Fruit fly (Drosophila melanogaster): ENCODE results near the gene Gnpnat.
A peak's percentile ranks its signal among the peaks of the same experiment; 100 is the strongest.

Gnpnat gene

dm6 chr3R:29771645-29772089, 33.6 kb downstream of the Gnpnat start (continued):
- TF ChIP-seq CG34422 (GFP tag; IDR thresholded peaks at IDR 0.05) (peak; percentile 26; the same call in 1 of the 3 replicates), CG6854 (GFP tag; optimal IDR thresholded peaks at IDR 0.05) (no peak), tna (GFP tag; IDR thresholded peaks at IDR 0.05; ENCODE audit: partially characterized antibody) (peak; percentile 62; the same call in 1 of the 2 replicates), CG1529 (GFP tag; optimal IDR thresholded peaks at IDR 0.05) (no peak), prd (optimal IDR thresholded peaks at IDR 0.05) (no peak), prd (GFP tag; IDR thresholded peaks at IDR 0.05) (no peak), her (GFP tag; optimal IDR thresholded peaks at IDR 0.05) (peak; percentile 46), oc (tag; optimal IDR thresholded peaks at IDR 0.05) (peak; percentile 70), CG10543 (GFP tag; optimal IDR thresholded peaks at IDR 0.05) (no peak), ATbp (GFP tag; optimal IDR thresholded peaks at IDR 0.05) (peak; percentile 65), CG4360 (GFP tag; IDR thresholded peaks at IDR 0.05) (peak; percentile 27; the same call in 1 of the 2 replicates), sna (GFP tag; IDR thresholded peaks at IDR 0.05; ENCODE audit: partially characterized antibody) (peak; percentile 69; the same call in 1 of the 2 replicates), CG4707 (GFP tag; optimal IDR thresholded peaks at IDR 0.05) (peak; percentile 67), CG6765 (GFP tag; optimal IDR thresholded peaks at IDR 0.05) (no peak), inv (GFP tag; IDR thresholded peaks at IDR 0.05; ENCODE audit: partially characterized antibody) (peak; percentile 33; the same call in 1 of the 2 replicates), otp (GFP tag; IDR thresholded peaks at IDR 0.05) (peak; percentile 9; the same call in 1 of the 3 replicates), Adf1 (GFP tag; IDR thresholded peaks at IDR 0.05) (peak; percentile 32; the same call in 1 of the 2 replicates), esg (GFP tag; conservative IDR thresholded peaks at IDR 0.05) (no peak), Atf3 (GFP tag; optimal IDR thresholded peaks at IDR 0.05) (peak; percentile 11), CG6813 (GFP tag; optimal IDR thresholded peaks at IDR 0.05) (peak; percentile 53), Scr (GFP tag; IDR thresholded peaks at IDR 0.05; ENCODE audit: partially characterized antibody) (peak; percentile 55), CG8290 (GFP tag; optimal IDR thresholded peaks at IDR 0.05) (no peak), CG8290 (tag; optimal IDR thresholded peaks at IDR 0.05) (peak in 1 of 2 experiments; percentile 61), gcm2 (GFP tag; optimal IDR thresholded peaks at IDR 0.05) (no peak), CG2129 (GFP tag; IDR thresholded peaks at IDR 0.05; ENCODE audit: partially characterized antibody) (0 out of 2 replicates have a peak, but pooled peaks have one; percentile 13), zen2 (GFP tag; IDR thresholded peaks at IDR 0.05; ENCODE audit: partially characterized antibody) (peak; percentile 91; the same call in 2 of the 3 replicates), E2f1 (GFP tag; IDR thresholded peaks at IDR 0.05) (peak; percentile 46; the same call in 1 of the 2 replicates), abd-A (tag; optimal IDR thresholded peaks at IDR 0.05) (peak; percentile 92), aop (GFP tag; IDR thresholded peaks at IDR 0.05) (no peak), ken (GFP tag; IDR thresholded peaks at IDR 0.05) (peak; percentile 23; the same call in 1 of the 3 replicates), CG17802 (tag; optimal IDR thresholded peaks at IDR 0.05) (no peak), HLHmδ (GFP tag; optimal IDR thresholded peaks at IDR 0.05) (peak; percentile 59), sd (tag; optimal IDR thresholded peaks at IDR 0.05) (peak; percentile 95), gsb-n (tag; optimal IDR thresholded peaks at IDR 0.05) (peak; percentile 18), Bdp1 (GFP tag; optimal IDR thresholded peaks at IDR 0.05) (no peak), CG1233 (GFP tag; optimal IDR thresholded peaks at IDR 0.05) (no peak), ro (GFP tag; IDR thresholded peaks at IDR 0.05) (no peak), CG2199 (GFP tag; IDR thresholded peaks at IDR 0.05) (0 out of 3 replicates have a peak, but pooled peaks have one; percentile 64), sim (GFP tag; IDR thresholded peaks at IDR 0.05) (0 out of 2 replicates have a peak, but pooled peaks have one; percentile 12), CG8089 (GFP tag; optimal IDR thresholded peaks at IDR 0.05) (no peak), Trl (optimal IDR thresholded peaks at IDR 0.05) (peak in 1 of 2 experiments; percentile 96), Trl (GFP tag; optimal IDR thresholded peaks at IDR 0.05) (no peak), CG15269 (tag; optimal IDR thresholded peaks at IDR 0.05) (peak; percentile 24), Stat92E (GFP tag; optimal IDR thresholded peaks at IDR 0.05) (peak in 1 of 3 experiments; percentile 85), CG2875 (GFP tag; optimal IDR thresholded peaks at IDR 0.05) (peak; percentile 45), CG13287 (GFP tag; IDR thresholded peaks at IDR 0.05; ENCODE audit: partially characterized antibody) (peak; percentile 68), pros (GFP tag; optimal IDR thresholded peaks at IDR 0.05) (peak; percentile 63), Dp (GFP tag; optimal IDR thresholded peaks at IDR 0.05) (peak; percentile 57), ci (GFP tag; IDR thresholded peaks at IDR 0.05) (peak; percentile 61; the same call in 2 of the 3 replicates)
